Fruit fly (Drosophila melanogaster) whole organism, embryonic: ENCODE results near the gene Reck.

Experiments
- Aef1 ChIP-seq: fragments of 200-800 bp; sonication (Bioruptor generic); IDR thresholded peaks from 3 replicates; pipeline ENCODE4 v1.3.6; 2022; ENCODE audit warnings: missing biosample characterization, missing genetic modification characterization
- Bdp1 ChIP-seq: fragments of 200-800 bp; sonication (Bioruptor generic); optimal IDR thresholded peaks from 3 replicates; lab custom pipeline; 2016; ENCODE audit warnings: missing biosample characterization, missing genetic modification characterization
- CG11504 ChIP-seq: fragments of 200-800 bp; sonication (Bioruptor generic); optimal IDR thresholded peaks from 3 replicates; lab custom pipeline; 2019; ENCODE audit warnings: missing biosample characterization, mild to moderate bottlenecking, missing genetic modification characterization, moderate library complexity
- CG13775 ChIP-seq: fragments of 200-800 bp; sonication (Bioruptor generic); optimal IDR thresholded peaks from 3 replicates; lab custom pipeline; 2017; ENCODE audit warnings: missing biosample characterization, mild to moderate bottlenecking, missing genetic modification characterization
- CG14441 ChIP-seq: fragments of 200-800 bp; sonication (Bioruptor generic); IDR thresholded peaks from 2 replicates; pipeline ENCODE4 v1.3.6; 2022; ENCODE audit warnings: missing biosample characterization, missing genetic modification characterization
- CG1603 ChIP-seq: fragments of 200-800 bp; sonication (Bioruptor generic); optimal IDR thresholded peaks from 2 replicates; lab custom pipeline; 2019; ENCODE audit warnings: missing biosample characterization, mild to moderate bottlenecking, missing genetic modification characterization, moderate library complexity
- CG17359 ChIP-seq: fragments of 200-800 bp; sonication (Bioruptor generic); optimal IDR thresholded peaks from 3 replicates; lab custom pipeline; 2018; ENCODE audit warnings: missing biosample characterization, mild to moderate bottlenecking, missing genetic modification characterization, moderate library complexity
- CG18262 ChIP-seq: fragments of 200-800 bp; optimal IDR thresholded peaks from 3 replicates; lab custom pipeline; 2019; ENCODE audit warnings: missing biosample characterization, mild to moderate bottlenecking, missing genetic modification characterization, moderate library complexity
- CG2889 ChIP-seq: fragments of 200-800 bp; sonication (Bioruptor generic); IDR thresholded peaks from 3 replicates; pipeline ENCODE4 v1.3.6; 2022; ENCODE audit warnings: missing biosample characterization, missing genetic modification characterization
- CG30020 ChIP-seq: fragments of 200-800 bp; optimal IDR thresholded peaks from 2 replicates; lab custom pipeline; 2019; ENCODE audit warnings: missing biosample characterization, mild to moderate bottlenecking, missing genetic modification characterization, moderate library complexity
- CG31365 ChIP-seq: fragments of 200-800 bp; sonication (Bioruptor generic); optimal IDR thresholded peaks from 2 replicates; lab custom pipeline; 2018; ENCODE audit warnings: missing biosample characterization, mild to moderate bottlenecking, missing genetic modification characterization
- CG32532 ChIP-seq: fragments of 200-800 bp; sonication (Bioruptor generic); IDR thresholded peaks from 2 replicates; pipeline ENCODE4 v1.3.6; 2022; ENCODE audit warnings: missing biosample characterization, missing genetic modification characterization
- CG3281 ChIP-seq: fragments of 200-800 bp; sonication (Bioruptor generic); optimal IDR thresholded peaks from 3 replicates; lab custom pipeline; 2017; ENCODE audit warnings: missing biosample characterization, mild to moderate bottlenecking, missing genetic modification characterization
- CG3838 ChIP-seq: fragments of 200-800 bp; sonication (Bioruptor generic); optimal IDR thresholded peaks from 3 replicates; lab custom pipeline; 2016; ENCODE audit warnings: missing biosample characterization, missing genetic modification characterization
- CG3847 ChIP-seq: fragments of 200-800 bp; sonication (Bioruptor generic); IDR thresholded peaks from 2 replicates; pipeline ENCODE4 v1.3.6; 2022; ENCODE audit warnings: missing biosample characterization, missing genetic modification characterization
- CG3995 ChIP-seq: fragments of 200-800 bp; sonication (Bioruptor generic); optimal IDR thresholded peaks from 3 replicates; lab custom pipeline; 2016; ENCODE audit warnings: missing biosample characterization, missing genetic modification characterization
- CG8944 ChIP-seq: fragments of 200-800 bp; sonication (Bioruptor generic); optimal IDR thresholded peaks from 3 replicates; lab custom pipeline; 2016; ENCODE audit warnings: missing biosample characterization, missing genetic modification characterization
- CG9609 ChIP-seq: fragments of 200-800 bp; sonication (Bioruptor generic); optimal IDR thresholded peaks from 3 replicates; lab custom pipeline; 2016; ENCODE audit warnings: missing biosample characterization, missing genetic modification characterization
- CG9932 ChIP-seq: fragments of 200-800 bp; sonication (Bioruptor generic); IDR thresholded peaks from 2 replicates; pipeline ENCODE4 v1.3.6; 2022; ENCODE audit warnings: missing biosample characterization, missing genetic modification characterization
- Camta ChIP-seq: fragments of 200-800 bp; sonication (Bioruptor generic); optimal IDR thresholded peaks from 2 replicates; lab custom pipeline; 2016; ENCODE audit warnings: missing biosample characterization, missing genetic modification characterization
- Dad ChIP-seq: fragments of 200-800 bp; sonication (Bioruptor generic); optimal IDR thresholded peaks from 3 replicates; lab custom pipeline; 2016; ENCODE audit warnings: missing biosample characterization, missing genetic modification characterization
- Dfd ChIP-seq, 2 experiments: fragments of >200 bp; optimal IDR thresholded peaks; 2 replicates each; lab custom pipeline; 2017; ENCODE audit warnings: missing biosample characterization in 2 of 2, missing genetic modification characterization in 2 of 2
- HLHmδ ChIP-seq: fragments of 200-800 bp; sonication (Bioruptor generic); optimal IDR thresholded peaks from 2 replicates; lab custom pipeline; 2018; ENCODE audit warnings: missing biosample characterization, mild to moderate bottlenecking, missing genetic modification characterization, moderate library complexity
- NfI ChIP-seq: fragments of 200-800 bp; sonication (Bioruptor generic); optimal IDR thresholded peaks from 3 replicates; lab custom pipeline; 2018; ENCODE audit warnings: missing biosample characterization, mild to moderate bottlenecking, missing genetic modification characterization, moderate library complexity
- Xrp1 ChIP-seq: fragments of 200-800 bp; sonication (Bioruptor generic); IDR thresholded peaks from 2 replicates; pipeline ENCODE4 v1.3.6; 2022; ENCODE audit warnings: missing biosample characterization, missing genetic modification characterization
- chif ChIP-seq, 2 experiments: fragments of 200-800 bp; sonication (Bioruptor generic); optimal IDR thresholded peaks; 3 replicates each; lab custom pipeline; 2016; ENCODE audit warnings: missing biosample characterization in 2 of 2, missing genetic modification characterization in 2 of 2
- chinmo ChIP-seq: fragments of 200-800 bp; sonication (Bioruptor generic); IDR thresholded peaks from 4 replicates; pipeline ENCODE4 v1.3.6; 2022; ENCODE audit warnings: missing biosample characterization, missing genetic modification characterization; ENCODE audit not compliant: partially characterized antibody
- chn ChIP-seq: fragments of 200-800 bp; sonication (Bioruptor generic); optimal IDR thresholded peaks from 2 replicates; lab custom pipeline; 2016; ENCODE audit warnings: missing biosample characterization, missing genetic modification characterization
- dmrt11E ChIP-seq: fragments of 200-800 bp; sonication (Bioruptor generic); optimal IDR thresholded peaks from 3 replicates; lab custom pipeline; 2018; ENCODE audit warnings: missing biosample characterization, mild to moderate bottlenecking, missing genetic modification characterization, moderate library complexity
- dpn ChIP-seq, 2 experiments: fragments of 200-800 bp; sonication (Bioruptor generic); optimal IDR thresholded peaks; 3 replicates each; lab custom pipeline; 2016; ENCODE audit warnings: missing biosample characterization in 2 of 2, missing genetic modification characterization in 2 of 2
- eve ChIP-seq, 2 experiments: fragments of >200 bp; optimal IDR thresholded peaks; 2 replicates each; lab custom pipeline; 2017; ENCODE audit warnings: missing biosample characterization in 2 of 2, missing genetic modification characterization in 2 of 2
- fu2 ChIP-seq: fragments of 200-800 bp; sonication (Bioruptor generic); optimal IDR thresholded peaks from 2 replicates; lab custom pipeline; 2016; ENCODE audit warnings: missing biosample characterization, missing genetic modification characterization
- h ChIP-seq: fragments of >200 bp; optimal IDR thresholded peaks from 2 replicates; lab custom pipeline; 2017
- hb ChIP-seq: fragments of 200-800 bp; sonication (Bioruptor generic); IDR thresholded peaks from 3 replicates; pipeline ENCODE4 v1.3.6; 2022; ENCODE audit warnings: missing biosample characterization, missing genetic modification characterization; ENCODE audit not compliant: partially characterized antibody
- jumu ChIP-seq: fragments of 200-800 bp; sonication (Bioruptor generic); optimal IDR thresholded peaks from 3 replicates; lab custom pipeline; 2016; ENCODE audit warnings: missing biosample characterization, missing genetic modification characterization
- lbe ChIP-seq: fragments of 200-800 bp; sonication (Bioruptor generic); optimal IDR thresholded peaks from 2 replicates; lab custom pipeline; 2016; ENCODE audit warnings: missing biosample characterization, mild to moderate bottlenecking, missing genetic modification characterization
- nerfin-1 ChIP-seq: fragments of 200-800 bp; sonication (Bioruptor generic); optimal IDR thresholded peaks from 3 replicates; lab custom pipeline; 2019; ENCODE audit warnings: missing biosample characterization, mild to moderate bottlenecking, missing genetic modification characterization, moderate library complexity
- prd ChIP-seq, 3 experiments: fragments of >200 bp in 2 of 3; fragments of 200-800 bp in 1 of 3; sonication (Bioruptor generic) in 1 of 3; optimal IDR thresholded peaks in 2 of 3; IDR thresholded peaks in 1 of 3; 2 replicates in 2 of 3; 3 replicates in 1 of 3; pipeline versions ENCODE4 v1.3.6 to Lab custom; 2017 to 2022; ENCODE audit warnings: missing biosample characterization in 1 of 3, missing genetic modification characterization in 1 of 3
- ranshi ChIP-seq: fragments of 200-800 bp; sonication (Bioruptor generic); IDR thresholded peaks from 2 replicates; pipeline ENCODE4 v1.3.6; 2022; ENCODE audit warnings: missing biosample characterization, missing genetic modification characterization
- schlank ChIP-seq: fragments of 200-800 bp; sonication (Bioruptor generic); optimal IDR thresholded peaks from 2 replicates; lab custom pipeline; 2018; ENCODE audit warnings: missing biosample characterization, mild to moderate bottlenecking, missing genetic modification characterization
- sd ChIP-seq: fragments of 200-800 bp; sonication (Bioruptor generic); optimal IDR thresholded peaks from 3 replicates; lab custom pipeline; 2018; ENCODE audit warnings: missing biosample characterization, mild to moderate bottlenecking, missing genetic modification characterization, moderate library complexity
- sens-2 ChIP-seq: fragments of 200-800 bp; sonication (Bioruptor generic); IDR thresholded peaks from 2 replicates; pipeline ENCODE4 v1.3.6; 2022; ENCODE audit warnings: missing biosample characterization, missing genetic modification characterization
- sna ChIP-seq: fragments of 200-800 bp; sonication (Bioruptor generic); IDR thresholded peaks from 2 replicates; pipeline ENCODE4 v1.3.6; 2022; ENCODE audit warnings: missing biosample characterization, missing genetic modification characterization; ENCODE audit not compliant: partially characterized antibody
- sob ChIP-seq: fragments of 200-800 bp; sonication (Bioruptor generic); IDR thresholded peaks from 2 replicates; pipeline ENCODE4 v1.3.6; 2022; ENCODE audit warnings: missing biosample characterization, missing genetic modification characterization
- stc ChIP-seq: fragments of 200-800 bp; sonication (Bioruptor generic); IDR thresholded peaks from 2 replicates; pipeline ENCODE4 v1.3.6; 2022; ENCODE audit warnings: missing biosample characterization, missing genetic modification characterization
- tin ChIP-seq: fragments of 200-800 bp; sonication (Bioruptor generic); optimal IDR thresholded peaks from 3 replicates; lab custom pipeline; 2016; ENCODE audit warnings: missing biosample characterization, missing genetic modification characterization
- tio ChIP-seq: fragments of 200-800 bp; sonication (Bioruptor generic); optimal IDR thresholded peaks from 2 replicates; lab custom pipeline; 2017; ENCODE audit warnings: missing biosample characterization, missing genetic modification characterization, inconsistent platforms
- trem ChIP-seq: fragments of 200-800 bp; optimal IDR thresholded peaks from 3 replicates; lab custom pipeline; 2019; ENCODE audit warnings: missing biosample characterization, mild to moderate bottlenecking, missing genetic modification characterization, moderate library complexity
- tx ChIP-seq: fragments of 200-800 bp; sonication (Bioruptor generic); optimal IDR thresholded peaks from 2 replicates; lab custom pipeline; 2016; ENCODE audit warnings: missing biosample characterization, missing genetic modification characterization
- wek ChIP-seq: fragments of 200-800 bp; sonication (Bioruptor generic); optimal IDR thresholded peaks from 3 replicates; lab custom pipeline; 2018; ENCODE audit warnings: missing biosample characterization, mild to moderate bottlenecking, missing genetic modification characterization, moderate library complexity

Gene Reck

dm6 chr3L:15011638-15012335 is 2.1 kb downstream of the Reck start (continued):
- TF ChIP-seq Bdp1 (GFP tag; lab: Kevin White, UChicago) = peak; percentile 32
- peak; percentile 6 for TF ChIP-seq CG9609 (GFP tag; lab: Kevin White, UChicago)
- peak; percentile 86 for TF ChIP-seq dmrt11E (tag; lab: Kevin White, UChicago)
- TF ChIP-seq CG3281 (GFP tag; lab: Kevin White, UChicago) = peak; percentile 56
- TF ChIP-seq NfI (GFP tag; lab: Kevin White, UChicago) = peak; percentile 37
- TF ChIP-seq HLHmδ (GFP tag; lab: Kevin White, UChicago) = no peak
- TF ChIP-seq CG3838 = peak; percentile 36
- peak; percentile 65 for TF ChIP-seq sens-2
- TF ChIP-seq Xrp1 (GFP tag; lab: Robert Waterston, UW) = peak; percentile 87
- no peak for TF ChIP-seq wek (GFP tag; lab: Kevin White, UChicago)
- TF ChIP-seq Aef1 (GFP tag; lab: Robert Waterston, UW) = peak; percentile 52
- TF ChIP-seq jumu (GFP tag; lab: Kevin White, UChicago) = peak; percentile 15
- peak; percentile 57 for TF ChIP-seq stc
- no peak for TF ChIP-seq tx
- TF ChIP-seq h (lab: Kevin White, UChicago) = no peak
- no peak for TF ChIP-seq fu2
- TF ChIP-seq prd (optimal IDR thresholded peaks at IDR 0.05; lab: Kevin White, UChicago) = no peak
- TF ChIP-seq prd (GFP tag; IDR thresholded peaks at IDR 0.05; lab: Robert Waterston, UW) = peak; percentile 73
- peak; percentile 37 for TF ChIP-seq CG1603 (tag; lab: Kevin White, UChicago)
- peak; percentile 65 for TF ChIP-seq tin
- peak; percentile 50; the same call in 1 of the 2 replicates for TF ChIP-seq CG3847
- TF ChIP-seq chif (GFP tag; optimal IDR thresholded peaks at IDR 0.05; lab: Kevin White, UChicago) = peak; percentile 7 to 57
- peak; percentile 89 for TF ChIP-seq CG11504
- TF ChIP-seq tio (GFP tag; lab: Kevin White, UChicago) = peak; percentile 48
- no peak for TF ChIP-seq Dad (GFP tag; lab: Kevin White, UChicago)
- TF ChIP-seq CG13775 (GFP tag; lab: Kevin White, UChicago) = peak; percentile 62
- no peak for TF ChIP-seq chn (GFP tag; lab: Kevin White, UChicago)
- TF ChIP-seq sob = peak; percentile 80
- peak; percentile 4 for TF ChIP-seq CG30020 (tag; lab: Kevin White, UChicago)
- peak; percentile 80 for TF ChIP-seq ranshi (GFP tag; lab: Robert Waterston, UW)
- no peak for TF ChIP-seq hb (GFP tag; lab: Robert Waterston, UW)
- TF ChIP-seq chinmo = no peak
- no peak for TF ChIP-seq schlank (tag; lab: Kevin White, UChicago)
- no peak for TF ChIP-seq CG8944
- TF ChIP-seq CG18262 (tag; lab: Kevin White, UChicago) = peak; percentile 86
- TF ChIP-seq CG17359 = peak; percentile 85
- peak; percentile 24; the same call in 1 of the 3 replicates for TF ChIP-seq CG2889 (GFP tag; lab: Robert Waterston, UW)
- peak; percentile 39 for TF ChIP-seq sd (tag; lab: Kevin White, UChicago)
- TF ChIP-seq trem (tag; lab: Kevin White, UChicago) = peak; percentile 74
- TF ChIP-seq CG9932 (GFP tag; lab: Robert Waterston, UW) = no peak
- TF ChIP-seq nerfin-1 (tag; lab: Kevin White, UChicago) = peak; percentile 74
- peak; percentile 18 for TF ChIP-seq Camta
- peak; percentile 57; the same call in 1 of the 2 replicates for TF ChIP-seq CG32532 (GFP tag; lab: Robert Waterston, UW)
- peak in 1 of 2 experiments; percentile 60 for TF ChIP-seq dpn (GFP tag; optimal IDR thresholded peaks at IDR 0.05; lab: Kevin White, UChicago)
- no peak for TF ChIP-seq Dfd (GFP tag; optimal IDR thresholded peaks at IDR 0.05; lab: Kevin White, UChicago)
- no peak for TF ChIP-seq CG3995
- TF ChIP-seq sna = no peak
- peak in 1 of 2 experiments; percentile 88 for TF ChIP-seq eve (GFP tag; optimal IDR thresholded peaks at IDR 0.05; lab: Kevin White, UChicago)
- TF ChIP-seq lbe = no peak
- TF ChIP-seq CG14441 (GFP tag; lab: Robert Waterston, UW) = peak; percentile 76
- no peak for TF ChIP-seq CG31365
